Worm (Caenorhabditis elegans) whole organism, L4 larva: ENCODE results near the gene K07F5.14.

Experiments used
- D1046.2 ChIP-seq: fragments of 200-800 bp; sonication (Bioruptor generic); IDR thresholded peaks from 2 replicates; pipeline ENCODE4 v1.3.6; 2022; ENCODE audit warnings: missing genetic modification characterization, missing compliant biosample characterization
- F26F4.8 ChIP-seq: fragments of 200-800 bp; sonication (Bioruptor generic); conservative IDR thresholded peaks from 2 replicates; pipeline ENCODE4 v1.3.6; 2022; ENCODE audit warnings: missing genetic modification characterization, missing compliant biosample characterization
- F44E2.7 ChIP-seq: fragments of 200-800 bp; sonication (Bioruptor generic); IDR thresholded peaks from 2 replicates; pipeline ENCODE4 v2.1.2; 2022; ENCODE audit warnings: missing genetic modification characterization, missing compliant biosample characterization
- F49E8.2 ChIP-seq: sonication (generic microtip); optimal IDR thresholded peaks from 2 replicates; lab custom pipeline; 2016; ENCODE audit warnings: missing compliant biosample characterization, mild to moderate bottlenecking, missing genetic modification characterization, borderline replicate concordance
- T20F7.1 ChIP-seq: fragments of 200-800 bp; sonication (Bioruptor generic); optimal IDR thresholded peaks from 2 replicates; lab custom pipeline; 2018; ENCODE audit warnings: mild to moderate bottlenecking, missing genetic modification characterization, missing compliant biosample characterization
- Y5F2A.4 ChIP-seq: fragments of 200-800 bp; sonication (Bioruptor generic); optimal IDR thresholded peaks from 2 replicates; lab custom pipeline; 2018; ENCODE audit warnings: mild to moderate bottlenecking, missing genetic modification characterization, missing compliant biosample characterization
- ZK337.2 ChIP-seq: fragments of 200-800 bp; sonication (Bioruptor generic); IDR thresholded peaks from 2 replicates; pipeline ENCODE4 v1.3.6; 2022; ENCODE audit warnings: missing genetic modification reagents, missing genetic modification characterization, missing compliant biosample characterization
- aha-1 ChIP-seq: fragments of 150-350 bp; peaks from one replicate; lab custom pipeline; 2014; ENCODE audit warnings: missing biosample characterization, missing genetic modification characterization
- aly-2 ChIP-seq: sonication (generic microtip); optimal IDR thresholded peaks from 2 replicates; lab custom pipeline; 2018; ENCODE audit warnings: missing biosample characterization, missing genetic modification characterization
- ceh-28 ChIP-seq: fragments of 150-350 bp; optimal IDR thresholded peaks from 2 replicates; lab custom pipeline; 2014; ENCODE audit warnings: missing biosample characterization, missing genetic modification reagents, missing genetic modification characterization
- cey-2 ChIP-seq: sonication (generic microtip); optimal IDR thresholded peaks from 3 replicates; lab custom pipeline; 2017; ENCODE audit warnings: missing genetic modification characterization, mild to moderate bottlenecking, missing compliant biosample characterization, antibody characterized with exemption, borderline replicate concordance; ENCODE audit not compliant: insufficient read depth
- dmd-9 ChIP-seq: fragments of 200-800 bp; sonication (Bioruptor generic); IDR thresholded peaks from 2 replicates; pipeline ENCODE4 v1.3.6; 2022; ENCODE audit warnings: missing genetic modification reagents, missing genetic modification characterization, missing compliant biosample characterization
- dve-1 ChIP-seq: sonication (generic microtip); optimal IDR thresholded peaks from 2 replicates; lab custom pipeline; 2017; ENCODE audit warnings: antibody characterized with exemption, mild to moderate bottlenecking, missing genetic modification characterization, missing compliant biosample characterization; ENCODE audit not compliant: insufficient read depth
- fkh-10 ChIP-seq: fragments of 150-350 bp; optimal IDR thresholded peaks from 2 replicates; lab custom pipeline; 2014; ENCODE audit warnings: missing biosample characterization, missing genetic modification reagents, missing genetic modification characterization
- gei-8 ChIP-seq: fragments of 200-800 bp; sonication (Bioruptor generic); optimal IDR thresholded peaks from 2 replicates; lab custom pipeline; 2018; ENCODE audit warnings: mild to moderate bottlenecking, missing genetic modification characterization, missing compliant biosample characterization
- jun-1 ChIP-seq: fragments of 150-350 bp; optimal IDR thresholded peaks from 2 replicates; lab custom pipeline; 2014; ENCODE audit warnings: missing biosample characterization, missing genetic modification reagents, missing genetic modification characterization
- lin-29 ChIP-seq: fragments of 200-800 bp; sonication (Bioruptor generic); IDR thresholded peaks from 2 replicates; pipeline ENCODE4 v1.3.6; 2022; ENCODE audit warnings: missing genetic modification reagents, missing genetic modification characterization, missing compliant biosample characterization
- lsy-2 ChIP-seq, 2 experiments: fragments of 150-350 bp in 1 of 2; sonication (generic microtip) in 1 of 2; optimal IDR thresholded peaks; 2 replicates each; lab custom pipeline; 2014 to 2017; ENCODE audit warnings: missing biosample characterization in 2 of 2, missing genetic modification characterization in 2 of 2
- madf-9 ChIP-seq: fragments of 200-800 bp; sonication (Bioruptor generic); conservative IDR thresholded peaks from 2 replicates; pipeline ENCODE4 v1.3.6; 2022; ENCODE audit warnings: missing genetic modification reagents, missing genetic modification characterization, missing compliant biosample characterization
- mdl-1 ChIP-seq, 2 experiments: fragments of 150-350 bp in 1 of 2; sonication (generic microtip) in 1 of 2; optimal IDR thresholded peaks; 2 replicates each; lab custom pipeline; 2014 to 2017; ENCODE audit warnings: missing biosample characterization in 2 of 2, missing genetic modification characterization in 2 of 2
- mes-2 ChIP-seq: sonication (generic microtip); optimal IDR thresholded peaks from 2 replicates; lab custom pipeline; 2016; ENCODE audit warnings: missing genotype, mild to moderate bottlenecking, missing genetic modification characterization, missing compliant biosample characterization; ENCODE audit not compliant: poor library complexity, severe bottlenecking
- mxl-2 ChIP-seq: fragments of 200-800 bp; sonication (Bioruptor generic); conservative IDR thresholded peaks from 2 replicates; pipeline ENCODE4 v1.3.6; 2022; ENCODE audit warnings: missing genetic modification reagents, missing genetic modification characterization, missing compliant biosample characterization
- nhr-102 ChIP-seq: sonication (generic microtip); optimal IDR thresholded peaks from 2 replicates; lab custom pipeline; 2016; ENCODE audit warnings: mild to moderate bottlenecking, missing genetic modification characterization, moderate library complexity, missing compliant biosample characterization
- nhr-41 ChIP-seq: fragments of 200-800 bp; sonication (Bioruptor generic); IDR thresholded peaks from 2 replicates; pipeline ENCODE4 v1.3.6; 2022; ENCODE audit warnings: missing genetic modification reagents, missing genetic modification characterization, missing compliant biosample characterization
- rbr-2 ChIP-seq: sonication (generic microtip); optimal IDR thresholded peaks from 2 replicates; lab custom pipeline; 2016; ENCODE audit warnings: missing genotype, missing genetic modification characterization, missing compliant biosample characterization
- snpc-4 ChIP-seq: fragments of 150-350 bp; optimal IDR thresholded peaks from 2 replicates; lab custom pipeline; 2014; ENCODE audit warnings: missing biosample characterization, missing genetic modification characterization
- tag-97 ChIP-seq: fragments of 200-800 bp; sonication (Bioruptor generic); IDR thresholded peaks from 2 replicates; pipeline ENCODE4 v1.3.6; 2022; ENCODE audit warnings: missing genetic modification characterization, missing compliant biosample characterization
- unc-62 ChIP-seq, 3 experiments: fragments of 150-350 bp in 1 of 3; sonication (generic microtip); optimal IDR thresholded peaks in 2 of 3; peaks in 1 of 3; 1 replicate in 1 of 3; 2 replicates in 2 of 3; lab custom pipeline; 2014 to 2017; ENCODE audit warnings: missing biosample characterization in 3 of 3, missing genetic modification characterization in 3 of 3, missing genetic modification reagents in 3 of 3, missing genotype in 1 of 3
- zag-1 ChIP-seq: fragments of 150-350 bp; optimal IDR thresholded peaks from 2 replicates; lab custom pipeline; 2014; ENCODE audit warnings: missing biosample characterization, missing genetic modification characterization
- zip-2 ChIP-seq: fragments of 150-350 bp; optimal IDR thresholded peaks from 2 replicates; lab custom pipeline; 2014; ENCODE audit warnings: missing biosample characterization, missing genetic modification characterization
- ztf-7 ChIP-seq: fragments of 150-350 bp; optimal IDR thresholded peaks from 2 replicates; lab custom pipeline; 2014; ENCODE audit warnings: missing biosample characterization, missing genetic modification characterization

K07F5.14 gene

ce11 chrIV:9843760-9844159, 18.3 kb upstream of the K07F5.14 start, which contains the start of gene nspd-2:
nspd-2 (plus strand) TSS chrIV:9844060.
- TF ChIP-seq unc-62 (GFP tag; optimal IDR thresholded peaks at IDR 0.05 in 1 of 2; lab: Kevin White, UChicago) (peak in 1 of 2 experiments; percentile 71), unc-62 (tag; optimal IDR thresholded peaks at IDR 0.05; lab: Kevin White, UChicago) (no peak), tag-97 (GFP tag; lab: Robert Waterston, UW) (no peak)

- TF ChIP-seq cey-2 (tag; lab: Kevin White, UChicago) (no peak), D1046.2 (no peak), zip-2 (tag; lab: Kevin White, UChicago) (no peak), dve-1 (tag; lab: Kevin White, UChicago) (no peak), dmd-9 (GFP tag; lab: Robert Waterston, UW) (no peak), lsy-2 (tag; optimal IDR thresholded peaks at IDR 0.05; lab: Kevin White, UChicago) (no peak)
These were observed 15.4 kb upstream of the K07F5.14 start, which contains the start of gene K07F5.6 for ce11 chrIV:9846574-9846973. K07F5.6 (minus strand) TSS chrIV:9846674.

- peak; percentile 64 for TF ChIP-seq aha-1 (tag; lab: Kevin White, UChicago)
- TF ChIP-seq rbr-2 (tag; lab: Kevin White, UChicago): no peak
- TF ChIP-seq, all 104 proteins: peak for 1
These were observed 13.9 kb upstream of the K07F5.14 start, which contains the start of gene K07F5.7 for ce11 chrIV:9848075-9848474. K07F5.7 (minus strand) TSS chrIV:9848175.

- TF ChIP-seq fkh-10 (GFP tag; lab: Kevin White, UChicago): no peak
- TF ChIP-seq lin-29 (GFP tag; lab: Robert Waterston, UW): no peak
- no peak for TF ChIP-seq aly-2
- TF ChIP-seq madf-9 (GFP tag; lab: Robert Waterston, UW): no peak
These were observed 12.4 kb upstream of the K07F5.14 start, which contains the start of gene K07F5.8 for ce11 chrIV:9849624-9850023. K07F5.8 (minus strand) TSS chrIV:9849724.

ce11 chrIV:9850931-9851330, 11.1 kb upstream of the K07F5.14 start, which contains the start of gene ssp-10:
ssp-10 (minus strand) TSS chrIV:9851031.
- TF ChIP-seq mes-2 (tag; lab: Kevin White, UChicago): no peak
- no peak for TF ChIP-seq snpc-4 (tag; lab: Kevin White, UChicago)
- no peak for TF ChIP-seq Y5F2A.4 (GFP tag; lab: Kevin White, UChicago)
- no peak for TF ChIP-seq ZK337.2 (GFP tag; lab: Robert Waterston, UW)
- no peak for TF ChIP-seq D1046.2
- TF ChIP-seq F44E2.7 (GFP tag; lab: Robert Waterston, UW): no peak
- TF ChIP-seq zag-1: no peak
- no peak for TF ChIP-seq ceh-28 (tag; lab: Kevin White, UChicago)
- no peak for TF ChIP-seq fkh-10 (GFP tag; lab: Kevin White, UChicago)
- TF ChIP-seq unc-62 (GFP tag; optimal IDR thresholded peaks at IDR 0.05 in 1 of 2; lab: Kevin White, UChicago): no peak
- TF ChIP-seq unc-62 (tag; optimal IDR thresholded peaks at IDR 0.05; lab: Kevin White, UChicago): no peak
- no peak for TF ChIP-seq jun-1 (tag; lab: Kevin White, UChicago)
- no peak for TF ChIP-seq mdl-1 (tag; optimal IDR thresholded peaks at IDR 0.05; lab: Kevin White, UChicago)
- TF ChIP-seq mxl-2 (GFP tag; lab: Robert Waterston, UW): no peak
- TF ChIP-seq T20F7.1: no peak
- TF ChIP-seq nhr-102: no peak

- TF ChIP-seq ztf-7 (tag; lab: Kevin White, UChicago) (no peak), lin-29 (GFP tag; lab: Robert Waterston, UW) (no peak), gei-8 (GFP tag; lab: Kevin White, UChicago) (no peak), nhr-41 (no peak), F49E8.2 (no peak), zip-2 (tag; lab: Kevin White, UChicago) (no peak), F26F4.8 (GFP tag; lab: Robert Waterston, UW) (no peak)
These were observed 9.8 kb upstream of the K07F5.14 start, which contains the start of gene ssq-1 for ce11 chrIV:9852250-9852649. ssq-1 (plus strand) TSS chrIV:9852550.
